Fruit fly (Drosophila melanogaster) whole organism, embryonic: ENCODE results near the gene CG15449.

Experiments
- Abd-B ChIP-seq: fragments of 200-800 bp; sonication (Bioruptor generic); optimal IDR thresholded peaks from 2 replicates; lab custom pipeline; 2018; ENCODE audit warnings: missing biosample characterization, mild to moderate bottlenecking, missing genetic modification characterization, moderate library complexity
- Aef1 ChIP-seq: fragments of 200-800 bp; sonication (Bioruptor generic); IDR thresholded peaks from 3 replicates; pipeline ENCODE4 v1.3.6; 2022; ENCODE audit warnings: missing biosample characterization, missing genetic modification characterization
- BEAF-32 ChIP-seq: fragments of 200-800 bp; sonication (Bioruptor generic); optimal IDR thresholded peaks from 3 replicates; lab custom pipeline; 2017; ENCODE audit warnings: missing biosample characterization, missing genetic modification characterization, mild to moderate bottlenecking, moderate library complexity, missing genetic modification reagents
- CG11456 ChIP-seq: fragments of 200-800 bp; sonication (Bioruptor generic); IDR thresholded peaks from 3 replicates; pipeline ENCODE4 v1.3.6; 2022; ENCODE audit warnings: missing biosample characterization, missing genetic modification characterization
- CG11504 ChIP-seq: fragments of 200-800 bp; sonication (Bioruptor generic); optimal IDR thresholded peaks from 3 replicates; lab custom pipeline; 2019; ENCODE audit warnings: missing biosample characterization, mild to moderate bottlenecking, missing genetic modification characterization, moderate library complexity
- CG12769 ChIP-seq: fragments of 200-800 bp; sonication (Bioruptor generic); optimal IDR thresholded peaks from 2 replicates; lab custom pipeline; 2019; ENCODE audit warnings: missing biosample characterization, mild to moderate bottlenecking, missing genetic modification characterization, moderate library complexity
- CG13287 ChIP-seq: fragments of 200-800 bp; sonication (Bioruptor generic); IDR thresholded peaks from 2 replicates; pipeline ENCODE4 v1.3.6; 2022; ENCODE audit warnings: missing biosample characterization, missing genetic modification characterization; ENCODE audit not compliant: partially characterized antibody
- CG17912 ChIP-seq: fragments of 200-800 bp; sonication (Bioruptor generic); optimal IDR thresholded peaks from 2 replicates; lab custom pipeline; 2018; ENCODE audit warnings: missing biosample characterization, mild to moderate bottlenecking, missing genetic modification characterization
- CG2129 ChIP-seq: fragments of 200-800 bp; sonication (Bioruptor generic); IDR thresholded peaks from 2 replicates; pipeline ENCODE4 v1.3.6; 2022; ENCODE audit warnings: missing biosample characterization, missing genetic modification characterization; ENCODE audit not compliant: partially characterized antibody
- CG33557 ChIP-seq: fragments of 200-800 bp; sonication (Bioruptor generic); optimal IDR thresholded peaks from 2 replicates; lab custom pipeline; 2019; ENCODE audit warnings: missing biosample characterization, mild to moderate bottlenecking, missing genetic modification characterization, moderate library complexity
- CG3726 ChIP-seq: fragments of 200-800 bp; sonication (Bioruptor generic); IDR thresholded peaks from 3 replicates; pipeline ENCODE4, ENCODE4 v1.3.6; 2022; ENCODE audit warnings: missing biosample characterization, missing genetic modification characterization
- CG4360 ChIP-seq: fragments of 200-800 bp; sonication (Bioruptor generic); IDR thresholded peaks from 2 replicates; pipeline ENCODE4 v1.3.6; 2022; ENCODE audit warnings: missing biosample characterization, missing genetic modification characterization
- CG5245 ChIP-seq: fragments of 200-800 bp; sonication (Bioruptor generic); optimal IDR thresholded peaks from 3 replicates; lab custom pipeline; 2016; ENCODE audit warnings: missing biosample characterization, missing genetic modification characterization
- CG8281 ChIP-seq: fragments of 200-800 bp; sonication (Bioruptor generic); optimal IDR thresholded peaks from 2 replicates; lab custom pipeline; 2018; ENCODE audit warnings: missing biosample characterization, mild to moderate bottlenecking, missing genetic modification characterization, moderate library complexity
- CG8478 ChIP-seq: fragments of >200 bp; optimal IDR thresholded peaks from 2 replicates; lab custom pipeline; 2018
- Dad ChIP-seq: fragments of 200-800 bp; sonication (Bioruptor generic); optimal IDR thresholded peaks from 3 replicates; lab custom pipeline; 2016; ENCODE audit warnings: missing biosample characterization, missing genetic modification characterization
- Doc2 ChIP-seq: fragments of 200-800 bp; sonication (Bioruptor generic); IDR thresholded peaks from 2 replicates; pipeline ENCODE4 v1.3.6; 2022; ENCODE audit warnings: missing biosample characterization, missing genetic modification characterization
- Dp ChIP-seq: fragments of 200-800 bp; sonication (Bioruptor generic); optimal IDR thresholded peaks from 2 replicates; lab custom pipeline; 2018; ENCODE audit warnings: missing biosample characterization, mild to moderate bottlenecking, missing genetic modification characterization, moderate library complexity
- E2f2 ChIP-seq: fragments of 200-800 bp; sonication (Bioruptor generic); IDR thresholded peaks from 2 replicates; pipeline ENCODE4 v1.3.6; 2022; ENCODE audit warnings: missing biosample characterization, missing genetic modification characterization
- Eip74EF ChIP-seq, 2 experiments: fragments of 200-800 bp in 1 of 2; fragments of >200 bp in 1 of 2; sonication (Bioruptor generic) in 1 of 2; optimal IDR thresholded peaks; 2 replicates each; lab custom pipeline; 2017 to 2019; ENCODE audit warnings: missing biosample characterization in 2 of 2, missing genetic modification characterization in 2 of 2, mild to moderate bottlenecking in 1 of 2, moderate library complexity in 1 of 2
- Gsc ChIP-seq: fragments of 200-800 bp; sonication (Bioruptor generic); IDR thresholded peaks from 2 replicates; pipeline ENCODE4 v1.3.6; 2022; ENCODE audit warnings: missing biosample characterization, missing genetic modification characterization
- HLH3B ChIP-seq: fragments of 200-800 bp; sonication (Bioruptor generic); IDR thresholded peaks from 2 replicates; pipeline ENCODE4 v1.3.6; 2022; ENCODE audit warnings: missing biosample characterization, missing genetic modification characterization
- HmgD ChIP-seq: fragments of 200-800 bp; sonication (Bioruptor generic); optimal IDR thresholded peaks from 3 replicates; lab custom pipeline; 2016; ENCODE audit warnings: missing biosample characterization, missing genetic modification characterization
- HmgZ ChIP-seq: fragments of 200-800 bp; sonication (Bioruptor generic); optimal IDR thresholded peaks from 2 replicates; lab custom pipeline; 2018; ENCODE audit warnings: missing biosample characterization, mild to moderate bottlenecking, missing genetic modification characterization
- Hmr ChIP-seq: fragments of 200-800 bp; sonication (Bioruptor generic); optimal IDR thresholded peaks from 3 replicates; lab custom pipeline; 2017; ENCODE audit warnings: mild to moderate bottlenecking, missing biosample characterization, missing genetic modification reagents, missing genetic modification characterization
- Lhr ChIP-seq: fragments of 200-800 bp; sonication (Bioruptor generic); optimal IDR thresholded peaks from 3 replicates; lab custom pipeline; 2017; ENCODE audit warnings: mild to moderate bottlenecking, missing biosample characterization, missing genetic modification reagents, missing genetic modification characterization
- Med ChIP-seq: fragments of 200-800 bp; sonication (Bioruptor generic); peaks from one replicate; lab custom pipeline; 2016; ENCODE audit warnings: missing biosample characterization, missing genetic modification characterization, mild to moderate bottlenecking, inconsistent platforms, moderate library complexity
- Nf-YC ChIP-seq: fragments of 200-800 bp; optimal IDR thresholded peaks from 3 replicates; lab custom pipeline; 2019; ENCODE audit warnings: missing biosample characterization, mild to moderate bottlenecking, missing genetic modification characterization, moderate library complexity
- abd-A ChIP-seq: fragments of 200-800 bp; sonication (Bioruptor generic); optimal IDR thresholded peaks from 3 replicates; lab custom pipeline; 2019; ENCODE audit warnings: missing biosample characterization, mild to moderate bottlenecking, missing genetic modification characterization, moderate library complexity
- cad ChIP-seq: fragments of >200 bp; optimal IDR thresholded peaks from 2 replicates; lab custom pipeline; 2017; ENCODE audit warnings: missing biosample characterization, missing genetic modification characterization
- cg ChIP-seq: fragments of 200-800 bp; sonication (Bioruptor generic); optimal IDR thresholded peaks from 3 replicates; lab custom pipeline; 2019; ENCODE audit warnings: missing biosample characterization, mild to moderate bottlenecking, missing genetic modification characterization, moderate library complexity
- chif ChIP-seq, 2 experiments: fragments of 200-800 bp; sonication (Bioruptor generic); optimal IDR thresholded peaks; 3 replicates each; lab custom pipeline; 2016; ENCODE audit warnings: missing biosample characterization in 2 of 2, missing genetic modification characterization in 2 of 2
- chinmo ChIP-seq: fragments of 200-800 bp; sonication (Bioruptor generic); IDR thresholded peaks from 4 replicates; pipeline ENCODE4 v1.3.6; 2022; ENCODE audit warnings: missing biosample characterization, missing genetic modification characterization; ENCODE audit not compliant: partially characterized antibody
- corto ChIP-seq: fragments of 200-800 bp; sonication (Bioruptor generic); optimal IDR thresholded peaks from 2 replicates; lab custom pipeline; 2016; ENCODE audit warnings: missing biosample characterization, mild to moderate bottlenecking, missing genetic modification characterization, moderate library complexity
- danr ChIP-seq: fragments of 200-800 bp; sonication (Bioruptor generic); IDR thresholded peaks from 2 replicates; pipeline ENCODE4 v1.3.6; 2022; ENCODE audit warnings: missing biosample characterization, missing genetic modification characterization
- ftz-f1 ChIP-seq: fragments of 200-800 bp; sonication (Bioruptor generic); optimal IDR thresholded peaks from 2 replicates; lab custom pipeline; 2016; ENCODE audit warnings: missing biosample characterization, missing genetic modification characterization
- insv ChIP-seq, 2 experiments: fragments of 200-800 bp; sonication (Bioruptor generic); optimal IDR thresholded peaks; 3 replicates each; lab custom pipeline; 2016 to 2018; ENCODE audit warnings: missing biosample characterization in 2 of 2, missing genetic modification characterization in 2 of 2
- pb ChIP-seq: fragments of 200-800 bp; sonication (Bioruptor generic); optimal IDR thresholded peaks from 3 replicates; lab custom pipeline; 2016; ENCODE audit warnings: missing biosample characterization, missing genetic modification characterization
- phol ChIP-seq: fragments of 200-800 bp; sonication (Bioruptor generic); optimal IDR thresholded peaks from 3 replicates; lab custom pipeline; 2018; ENCODE audit warnings: missing biosample characterization, mild to moderate bottlenecking, missing genetic modification characterization, moderate library complexity
- pita ChIP-seq: fragments of 200-800 bp; sonication (Bioruptor generic); optimal IDR thresholded peaks from 2 replicates; lab custom pipeline; 2017; ENCODE audit warnings: missing biosample characterization, mild to moderate bottlenecking, missing genetic modification characterization
- psq ChIP-seq: fragments of 200-800 bp; sonication (Bioruptor generic); optimal IDR thresholded peaks from 2 replicates; lab custom pipeline; 2017; ENCODE audit warnings: missing biosample characterization, missing genetic modification characterization
- sqz ChIP-seq: fragments of 200-800 bp; sonication (Bioruptor generic); optimal IDR thresholded peaks from 3 replicates; lab custom pipeline; 2018; ENCODE audit warnings: missing biosample characterization, mild to moderate bottlenecking, missing genetic modification characterization
- stwl ChIP-seq: fragments of 200-800 bp; sonication (Bioruptor generic); optimal IDR thresholded peaks from 3 replicates; lab custom pipeline; 2018; ENCODE audit warnings: missing biosample characterization, mild to moderate bottlenecking, missing genetic modification characterization, moderate library complexity
- sug ChIP-seq: fragments of 200-800 bp; optimal IDR thresholded peaks from 2 replicates; lab custom pipeline; 2019; ENCODE audit warnings: missing biosample characterization, mild to moderate bottlenecking, missing genetic modification characterization, moderate library complexity
- tio ChIP-seq: fragments of 200-800 bp; sonication (Bioruptor generic); optimal IDR thresholded peaks from 2 replicates; lab custom pipeline; 2017; ENCODE audit warnings: missing biosample characterization, missing genetic modification characterization, inconsistent platforms
- trem ChIP-seq: fragments of 200-800 bp; optimal IDR thresholded peaks from 3 replicates; lab custom pipeline; 2019; ENCODE audit warnings: missing biosample characterization, mild to moderate bottlenecking, missing genetic modification characterization, moderate library complexity
- vvl ChIP-seq: fragments of 200-800 bp; sonication (Bioruptor generic); IDR thresholded peaks from 2 replicates; pipeline ENCODE4 v1.3.6; 2022; ENCODE audit warnings: missing biosample characterization, missing genetic modification characterization
- zen ChIP-seq: fragments of 200-800 bp; sonication (Bioruptor generic); optimal IDR thresholded peaks from 3 replicates; lab custom pipeline; 2018; ENCODE audit warnings: missing biosample characterization, mild to moderate bottlenecking, missing genetic modification characterization, moderate library complexity

CG15449 gene

dm6 chrX:21064927-21065326 lies 24.5 kb upstream of the CG15449 start (continued):
- TF ChIP-seq CG5245 (GFP tag; lab: Kevin White, UChicago): no peak
- TF ChIP-seq HLH3B (GFP tag; lab: Robert Waterston, UW): peak; percentile 18; the same call in 1 of the 2 replicates

DNA sequence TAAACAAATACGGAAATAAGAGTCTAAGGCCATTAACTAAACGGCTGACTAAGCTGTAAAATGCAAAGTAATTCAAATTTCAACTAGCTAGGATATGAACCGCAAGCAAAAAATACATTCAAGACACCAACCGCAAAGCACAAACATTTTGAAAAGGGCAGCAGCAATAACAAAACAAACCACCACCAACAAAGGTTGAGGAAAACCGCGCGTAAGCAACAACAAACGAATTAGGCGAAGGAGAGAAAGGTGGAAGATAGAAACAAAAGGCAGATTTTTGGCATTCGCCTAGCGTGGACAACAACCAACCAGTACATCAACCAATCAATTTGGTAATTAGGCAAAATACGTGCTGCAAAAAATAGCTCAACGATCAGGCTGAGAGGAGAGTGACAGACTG lies 20.2 kb upstream of the CG15449 start:
- TF ChIP-seq stwl (peak; percentile 6), CG2129 (no peak), abd-A (no peak), HmgZ (tag; lab: Kevin White, UChicago) (peak; percentile 42), cad (no peak), HmgD (GFP tag; lab: Kevin White, UChicago) (peak; percentile 26), CG8281 (tag; lab: Kevin White, UChicago) (peak; percentile 65), Med (GFP tag; lab: Kevin White, UChicago) (peak; percentile 35), chif (GFP tag; optimal IDR thresholded peaks at IDR 0.05; lab: Kevin White, UChicago) (no peak), Nf-YC (tag; lab: Kevin White, UChicago) (peak; percentile 3), ftz-f1 (GFP tag; lab: Kevin White, UChicago) (peak; percentile 18), Gsc (GFP tag; lab: Robert Waterston, UW) (no peak), CG33557 (GFP tag; lab: Kevin White, UChicago) (no peak), CG4360 (GFP tag; lab: Robert Waterston, UW) (peak; percentile 70), Dad (GFP tag; lab: Kevin White, UChicago) (no peak), danr (GFP tag; lab: Robert Waterston, UW) (no peak), psq (GFP tag; lab: Kevin White, UChicago) (peak; percentile 57), Hmr (peak; percentile 18), corto (no peak), pb (GFP tag; lab: Kevin White, UChicago) (no peak), insv (GFP tag; optimal IDR thresholded peaks at IDR 0.05; lab: Kevin White, UChicago) (peak in 1 of 2 experiments; percentile 25), CG8478 (lab: Kevin White, UChicago) (peak; percentile 61), pita (GFP tag; lab: Kevin White, UChicago) (peak; percentile 67), trem (tag; lab: Kevin White, UChicago) (peak; percentile 34), CG13287 (GFP tag; lab: Robert Waterston, UW) (peak; percentile 22; the same call in 1 of the 2 replicates), phol (tag; lab: Kevin White, UChicago) (peak; percentile 9), Aef1 (GFP tag; lab: Robert Waterston, UW) (peak; percentile 63; the same call in 2 of the 3 replicates), Dp (GFP tag; lab: Kevin White, UChicago) (peak; percentile 37), sug (peak; percentile 10), CG3726 (GFP tag; lab: Robert Waterston, UW) (no peak), CG12769 (tag; lab: Kevin White, UChicago) (peak; percentile 17), CG11504 (tag; lab: Kevin White, UChicago) (peak; percentile 34), sqz (GFP tag; lab: Kevin White, UChicago) (peak; percentile 74), BEAF-32 (GFP tag; lab: Kevin White, UChicago) (peak; percentile 3), cg (GFP tag; lab: Kevin White, UChicago) (peak; percentile 46), zen (tag; lab: Kevin White, UChicago) (peak; percentile 34), Eip74EF (GFP tag; optimal IDR thresholded peaks at IDR 0.05; lab: Kevin White, UChicago) (peak in 1 of 2 experiments; percentile 72), tio (GFP tag; lab: Kevin White, UChicago) (no peak), E2f2 (GFP tag; lab: Robert Waterston, UW) (peak; percentile 56), Doc2 (GFP tag; lab: Robert Waterston, UW) (no peak), vvl (0 out of 2 replicates have a peak, but pooled peaks have one; percentile 24), Lhr (GFP tag; lab: Kevin White, UChicago) (peak; percentile 21), chinmo (GFP tag; lab: Robert Waterston, UW) (0 out of 4 replicates have a peak, but pooled peaks have one; percentile 58), Abd-B (GFP tag; lab: Kevin White, UChicago) (peak; percentile 20), CG17912 (GFP tag; lab: Kevin White, UChicago) (no peak), CG11456 (GFP tag; lab: Robert Waterston, UW) (no peak)
